Fruit fly (Drosophila melanogaster) Kc167 (cell line): ENCODE data around the gene Npc2h.

ENCODE experiments used
- Sin3A ChIP-seq: fragments of >200 bp; optimal IDR thresholded peaks from 2 replicates; lab custom pipeline; 2018; ENCODE audit warnings: missing external identifiers
- psq ChIP-seq: fragments of >200 bp; optimal IDR thresholded peaks from 2 replicates; lab custom pipeline; 2017; ENCODE audit warnings: missing external identifiers

DNA sequence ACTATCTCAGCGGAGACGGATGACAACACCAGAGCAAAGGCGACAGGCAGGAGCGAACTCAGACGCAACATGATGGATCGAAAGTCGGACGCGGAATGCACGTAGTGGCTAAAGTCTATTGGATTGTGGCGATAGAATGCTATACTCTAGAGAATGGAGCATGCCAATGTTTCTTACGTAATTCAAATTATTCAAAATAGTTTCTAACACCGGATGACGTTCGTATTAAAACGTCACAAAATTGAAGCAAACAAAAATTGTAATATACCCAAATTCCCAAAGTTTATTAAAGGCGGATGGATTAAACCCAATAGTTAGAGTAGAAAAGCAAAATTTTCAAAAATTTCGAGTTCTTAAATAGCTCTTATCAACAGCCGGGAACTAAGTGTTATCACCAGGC, at the start of gene Npc2h:
- no peak for TF ChIP-seq psq (lab: Kevin White, UChicago)
- no peak for TF ChIP-seq Sin3A
